Fruit fly (Drosophila melanogaster): ENCODE measurements around the gene santa-maria.
A peak's percentile ranks its signal among the peaks of the same experiment; 100 is the strongest.

The santa-maria gene

DNA sequence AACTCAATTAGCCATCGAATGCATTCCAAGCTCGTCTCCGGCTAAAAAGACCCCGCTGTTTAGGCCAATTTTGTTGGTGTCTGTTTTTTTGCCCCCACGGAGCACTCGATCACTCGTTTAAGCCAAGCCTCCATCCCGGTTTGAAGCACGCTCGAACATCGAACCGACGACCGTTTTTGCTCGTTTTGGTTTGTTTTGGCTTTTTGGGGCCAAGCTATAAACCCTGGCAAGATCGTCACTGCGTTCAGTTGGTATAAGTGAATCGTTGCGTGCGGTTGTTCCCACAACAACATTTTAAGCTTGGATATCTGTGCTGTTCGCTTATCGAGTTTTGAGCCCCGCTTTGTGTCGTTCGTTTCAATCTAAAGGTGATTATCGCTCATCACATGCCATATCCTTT, 15.3 kb upstream of the santa-maria start, which contains the start of gene CG6055:
TSS of gene CG6055 (plus strand) at position 240 of the 400 bp plus-strand sequence.
- TF ChIP-seq Dll (optimal IDR thresholded peaks at IDR 0.05), result no peak
- no peak for TF ChIP-seq usp (GFP tag; optimal IDR thresholded peaks at IDR 0.05)
- peak in 1 of 2 experiments; percentile 6 for TF ChIP-seq EcR (GFP tag; optimal IDR thresholded peaks at IDR 0.05)
- no peak for TF ChIP-seq CG8478 (optimal IDR thresholded peaks at IDR 0.05)
- TF ChIP-seq psq (optimal IDR thresholded peaks at IDR 0.05), result no peak

DNA sequence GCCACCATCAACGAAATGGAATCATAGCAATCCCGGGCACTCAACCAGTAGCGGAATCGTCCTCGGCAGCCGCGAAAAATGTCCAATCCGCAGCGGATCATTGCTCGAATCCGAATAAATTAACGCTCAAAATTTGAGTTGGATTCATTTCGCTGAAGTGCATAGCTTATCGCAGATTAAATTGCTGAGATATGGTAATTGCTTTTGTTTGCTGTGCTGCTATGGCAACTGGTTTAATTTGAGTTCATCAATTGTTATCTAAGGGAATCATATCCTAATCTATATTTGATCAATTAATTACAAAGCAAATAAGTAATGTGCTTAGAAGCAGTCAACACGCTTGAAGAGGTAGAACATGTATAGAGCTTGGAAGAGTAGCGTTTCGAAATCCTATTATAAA, 11.1 kb upstream of the santa-maria start, which contains the start of gene Gr28b:
TSS of gene Gr28b (minus strand) at position 101 of the 400 bp plus-strand sequence.
- TF ChIP-seq usp (GFP tag; optimal IDR thresholded peaks at IDR 0.05) (no peak), EcR (GFP tag; optimal IDR thresholded peaks at IDR 0.05) (no peak), pan (optimal IDR thresholded peaks at IDR 0.05) (no peak), Dll (optimal IDR thresholded peaks at IDR 0.05) (no peak), psq (optimal IDR thresholded peaks at IDR 0.05) (no peak), CG8478 (optimal IDR thresholded peaks at IDR 0.05) (no peak)

DNA sequence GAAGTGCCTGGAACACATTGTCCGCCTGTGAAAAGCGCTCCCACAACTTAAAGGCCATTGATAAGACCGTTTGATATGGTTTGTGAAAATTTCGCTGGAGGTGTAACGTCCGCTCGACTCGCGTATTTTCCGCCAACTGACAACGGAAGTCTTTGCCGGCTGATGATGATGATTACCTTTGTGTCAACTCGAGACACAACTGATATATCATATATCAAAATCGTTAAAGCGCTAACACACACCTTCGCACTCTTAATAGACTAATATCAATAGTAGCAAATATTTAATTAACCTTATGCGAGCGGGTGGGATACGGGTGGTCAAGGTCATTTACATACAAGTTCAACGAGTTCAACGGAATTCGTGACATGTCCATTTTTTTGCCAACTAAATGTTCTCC, 3.1 kb upstream of the santa-maria start, which contains the start of gene Gr28a:
TSS of gene Gr28a (minus strand) at position 101 of the 400 bp plus-strand sequence.
- TF ChIP-seq pan (optimal IDR thresholded peaks at IDR 0.05), result no peak
- no peak for TF ChIP-seq EcR (GFP tag; optimal IDR thresholded peaks at IDR 0.05)
- no peak for TF ChIP-seq psq (optimal IDR thresholded peaks at IDR 0.05)
- no peak for TF ChIP-seq CG8478 (optimal IDR thresholded peaks at IDR 0.05)
- TF ChIP-seq Dll (optimal IDR thresholded peaks at IDR 0.05), result no peak
- TF ChIP-seq usp (GFP tag; optimal IDR thresholded peaks at IDR 0.05), result no peak

DNA sequence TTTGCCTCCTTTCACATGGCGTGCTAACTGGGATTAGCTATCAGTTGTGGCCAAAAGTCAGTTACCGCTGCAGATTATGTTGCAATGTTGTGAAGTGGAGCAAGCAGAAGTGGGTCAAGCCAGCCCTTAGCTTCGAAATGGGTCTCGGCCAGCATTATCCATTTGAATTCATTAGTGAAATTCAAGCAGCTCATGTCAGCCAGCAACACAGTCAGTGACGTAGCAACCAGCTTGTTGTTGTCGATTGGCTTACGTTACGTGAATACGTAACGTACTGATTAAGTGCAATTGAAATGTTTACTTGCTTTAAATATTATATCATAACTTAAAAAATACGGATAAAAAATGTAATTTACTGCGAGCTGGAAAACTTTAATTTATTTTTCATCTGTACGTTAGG, 1.0 kb upstream of the santa-maria start:
- TF ChIP-seq CG8478 (optimal IDR thresholded peaks at IDR 0.05) (no peak), psq (optimal IDR thresholded peaks at IDR 0.05) (no peak), pan (optimal IDR thresholded peaks at IDR 0.05) (no peak), EcR (GFP tag; optimal IDR thresholded peaks at IDR 0.05) (no peak), Dll (optimal IDR thresholded peaks at IDR 0.05) (no peak), usp (GFP tag; optimal IDR thresholded peaks at IDR 0.05) (no peak)

DNA sequence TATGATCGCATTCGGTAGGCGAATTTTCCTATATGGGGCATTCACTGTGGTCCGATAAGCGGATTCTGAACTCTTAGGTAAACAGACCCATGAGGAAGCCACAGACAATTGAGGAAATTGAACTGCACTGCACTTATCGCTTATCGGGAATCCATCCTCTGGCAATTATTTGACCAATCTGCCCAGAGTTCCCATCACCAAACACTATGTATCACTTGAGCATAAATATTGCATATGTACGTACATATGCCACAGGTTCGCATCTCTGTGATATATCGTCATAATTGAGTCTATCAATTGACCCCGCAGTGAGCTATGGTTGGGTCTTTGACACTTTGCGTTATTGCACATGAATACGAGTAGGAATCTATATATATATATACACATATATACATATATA, 2.7 kb downstream of the santa-maria start:
- TF ChIP-seq psq (optimal IDR thresholded peaks at IDR 0.05), result no peak
- TF ChIP-seq Dll (optimal IDR thresholded peaks at IDR 0.05), result no peak
- no peak for TF ChIP-seq CG8478 (optimal IDR thresholded peaks at IDR 0.05)
- no peak for TF ChIP-seq pan (optimal IDR thresholded peaks at IDR 0.05)
- no peak for TF ChIP-seq usp (GFP tag; optimal IDR thresholded peaks at IDR 0.05)
- TF ChIP-seq EcR (GFP tag; optimal IDR thresholded peaks at IDR 0.05), result no peak

DNA sequence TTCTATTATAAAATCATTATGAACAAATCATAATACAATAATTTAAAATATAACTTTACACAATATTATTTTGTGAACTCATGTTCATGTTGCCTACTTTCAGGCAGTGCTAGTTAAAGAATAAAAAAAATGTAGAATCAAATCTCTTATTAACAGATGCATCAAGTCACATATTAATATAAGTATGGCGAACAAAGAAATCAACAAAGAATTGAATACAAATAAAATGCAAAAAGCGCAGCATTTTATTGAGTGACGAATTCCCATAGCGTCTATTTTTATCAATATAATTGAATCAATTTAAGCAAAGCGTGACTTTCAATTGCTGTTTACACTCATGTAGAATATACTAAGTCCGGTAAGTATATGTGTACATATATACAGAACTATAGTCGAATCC, 3.2 kb downstream of the santa-maria start:
- TF ChIP-seq CG8478 (optimal IDR thresholded peaks at IDR 0.05) (no peak), psq (optimal IDR thresholded peaks at IDR 0.05) (no peak), Dll (optimal IDR thresholded peaks at IDR 0.05) (no peak), usp (GFP tag; optimal IDR thresholded peaks at IDR 0.05) (no peak), pan (optimal IDR thresholded peaks at IDR 0.05) (no peak), EcR (GFP tag; optimal IDR thresholded peaks at IDR 0.05) (no peak)

DNA sequence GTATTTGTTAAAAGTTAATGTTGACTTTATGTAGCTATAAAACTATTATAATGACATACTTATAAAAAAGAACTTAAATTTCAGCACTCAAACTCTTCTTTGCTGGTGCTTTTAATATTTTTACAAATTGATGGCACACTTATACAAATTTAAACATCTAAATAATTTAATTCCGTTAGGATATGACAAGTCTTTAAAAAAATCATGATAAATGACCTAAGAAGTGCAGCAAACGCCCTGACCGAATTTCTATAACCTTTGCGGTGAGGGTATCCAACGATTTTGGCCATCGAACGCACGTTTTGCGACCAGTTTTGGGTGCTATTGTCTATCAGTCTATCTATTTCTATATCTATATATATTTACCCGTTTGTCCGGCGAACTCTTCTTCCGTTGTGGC, 8.1 kb downstream of the santa-maria start:
- no peak for TF ChIP-seq CG8478 (optimal IDR thresholded peaks at IDR 0.05)
- no peak for TF ChIP-seq psq (optimal IDR thresholded peaks at IDR 0.05)
- TF ChIP-seq pan (optimal IDR thresholded peaks at IDR 0.05), result no peak
- no peak for TF ChIP-seq usp (GFP tag; optimal IDR thresholded peaks at IDR 0.05)
- TF ChIP-seq EcR (GFP tag; optimal IDR thresholded peaks at IDR 0.05), result no peak
- TF ChIP-seq Dll (optimal IDR thresholded peaks at IDR 0.05), result no peak

DNA sequence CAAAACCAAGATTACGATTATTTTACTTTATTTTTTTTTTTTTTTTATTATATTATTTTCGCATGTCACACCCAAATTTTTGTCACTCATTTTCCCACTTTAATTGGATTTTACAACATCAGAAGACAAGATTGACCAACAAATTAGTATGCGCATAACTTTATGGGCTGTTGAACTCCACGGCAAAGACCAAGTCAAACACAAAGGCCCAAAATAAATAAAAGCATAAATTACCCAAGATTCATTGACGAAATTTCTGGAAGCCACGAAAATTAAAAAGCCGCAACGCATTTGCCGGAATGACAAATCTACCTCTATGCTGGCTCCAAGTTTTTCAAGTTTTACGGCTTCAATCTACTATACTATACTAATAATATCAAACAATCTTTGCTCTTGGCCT, 8.9 kb downstream of the santa-maria start:
- no peak for TF ChIP-seq pan (optimal IDR thresholded peaks at IDR 0.05)
- TF ChIP-seq CG8478 (optimal IDR thresholded peaks at IDR 0.05), result no peak
- no peak for TF ChIP-seq psq (optimal IDR thresholded peaks at IDR 0.05)
- no peak for TF ChIP-seq Dll (optimal IDR thresholded peaks at IDR 0.05)
- TF ChIP-seq usp (GFP tag; optimal IDR thresholded peaks at IDR 0.05), result no peak
- no peak for TF ChIP-seq EcR (GFP tag; optimal IDR thresholded peaks at IDR 0.05)

DNA sequence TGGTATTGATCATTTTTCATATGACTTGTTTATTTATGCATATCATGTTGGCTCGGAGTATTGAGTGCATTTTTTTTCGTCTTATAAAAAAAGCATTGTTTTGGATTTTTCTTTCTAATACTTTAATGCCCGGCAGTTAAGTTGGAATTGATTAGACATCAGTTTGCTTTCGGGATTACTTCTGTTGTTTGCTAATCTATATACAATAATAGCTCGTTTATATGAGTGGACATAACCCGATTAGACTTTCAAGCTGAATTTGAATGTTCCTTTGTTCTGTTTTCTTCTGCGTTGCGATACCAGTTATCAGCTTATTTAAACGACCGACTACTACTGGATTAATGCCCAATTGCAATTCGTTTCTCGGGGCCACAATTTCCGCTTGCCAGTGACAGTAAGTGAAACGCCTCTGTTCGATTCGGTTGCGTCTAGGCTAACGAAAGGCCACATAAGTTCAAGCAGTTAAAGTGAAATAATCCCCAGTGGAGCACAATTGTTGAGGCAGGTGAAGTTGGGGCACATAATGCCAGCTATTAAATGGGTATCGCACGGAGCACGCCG, 10.5 kb downstream of the santa-maria start:
- no peak for TF ChIP-seq EcR (GFP tag; optimal IDR thresholded peaks at IDR 0.05)
- TF ChIP-seq usp (GFP tag; optimal IDR thresholded peaks at IDR 0.05), result no peak
- TF ChIP-seq psq (optimal IDR thresholded peaks at IDR 0.05), result no peak
- no peak for TF ChIP-seq pan (optimal IDR thresholded peaks at IDR 0.05)
- no peak for TF ChIP-seq Dll (optimal IDR thresholded peaks at IDR 0.05)
- no peak for TF ChIP-seq CG8478 (optimal IDR thresholded peaks at IDR 0.05)

DNA sequence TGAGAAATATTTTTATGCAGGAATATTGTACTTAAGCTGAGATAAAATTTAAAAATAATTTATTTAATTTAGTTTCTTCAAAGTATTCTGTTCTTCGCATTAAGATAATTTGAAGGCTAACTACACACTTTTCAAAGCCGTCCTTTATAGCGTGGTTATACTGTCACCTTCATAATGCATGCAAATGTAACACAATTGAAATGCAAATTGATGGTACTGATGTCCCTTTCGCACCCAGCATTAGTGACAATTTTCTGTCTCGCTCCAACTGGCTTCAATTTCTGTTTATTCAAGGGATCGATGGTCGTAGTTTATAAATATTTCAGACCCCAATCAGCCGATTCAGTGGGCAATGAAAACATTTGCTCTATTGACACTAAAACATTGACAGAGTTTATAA, 12.5 kb downstream of the santa-maria start:
- no peak for TF ChIP-seq psq (optimal IDR thresholded peaks at IDR 0.05)
- no peak for TF ChIP-seq usp (GFP tag; optimal IDR thresholded peaks at IDR 0.05)

DNA sequence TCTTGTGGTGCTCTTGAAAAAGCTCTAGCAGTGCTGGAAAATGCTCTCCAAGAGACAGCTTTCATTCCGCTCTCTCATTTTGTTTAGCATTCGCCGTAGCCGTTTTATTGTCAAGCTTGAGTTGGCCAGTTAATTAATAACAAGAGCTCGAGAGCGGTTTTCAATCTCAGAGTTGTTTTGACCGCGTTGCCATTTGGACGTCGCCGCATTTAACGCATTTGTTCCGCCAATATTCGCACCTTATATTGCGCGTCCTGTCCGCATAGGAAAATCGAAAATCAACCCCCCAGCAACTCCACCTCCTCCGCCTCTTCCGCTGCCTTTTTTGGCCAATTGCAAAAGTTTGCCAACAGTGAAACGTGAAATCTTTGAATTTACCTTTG, 13.7 kb downstream of the santa-maria start, which contains the start of gene CG5973:
TSS of gene CG5973 (plus strand) at position 168 of the 383 bp plus-strand sequence.
- no peak for TF ChIP-seq usp (GFP tag; optimal IDR thresholded peaks at IDR 0.05)
- TF ChIP-seq psq (optimal IDR thresholded peaks at IDR 0.05), result no peak
- no peak for TF ChIP-seq CG8478 (optimal IDR thresholded peaks at IDR 0.05)
- no peak for TF ChIP-seq pan (optimal IDR thresholded peaks at IDR 0.05)
- TF ChIP-seq Dll (optimal IDR thresholded peaks at IDR 0.05), result no peak
- TF ChIP-seq EcR (GFP tag; optimal IDR thresholded peaks at IDR 0.05), result no peak

DNA sequence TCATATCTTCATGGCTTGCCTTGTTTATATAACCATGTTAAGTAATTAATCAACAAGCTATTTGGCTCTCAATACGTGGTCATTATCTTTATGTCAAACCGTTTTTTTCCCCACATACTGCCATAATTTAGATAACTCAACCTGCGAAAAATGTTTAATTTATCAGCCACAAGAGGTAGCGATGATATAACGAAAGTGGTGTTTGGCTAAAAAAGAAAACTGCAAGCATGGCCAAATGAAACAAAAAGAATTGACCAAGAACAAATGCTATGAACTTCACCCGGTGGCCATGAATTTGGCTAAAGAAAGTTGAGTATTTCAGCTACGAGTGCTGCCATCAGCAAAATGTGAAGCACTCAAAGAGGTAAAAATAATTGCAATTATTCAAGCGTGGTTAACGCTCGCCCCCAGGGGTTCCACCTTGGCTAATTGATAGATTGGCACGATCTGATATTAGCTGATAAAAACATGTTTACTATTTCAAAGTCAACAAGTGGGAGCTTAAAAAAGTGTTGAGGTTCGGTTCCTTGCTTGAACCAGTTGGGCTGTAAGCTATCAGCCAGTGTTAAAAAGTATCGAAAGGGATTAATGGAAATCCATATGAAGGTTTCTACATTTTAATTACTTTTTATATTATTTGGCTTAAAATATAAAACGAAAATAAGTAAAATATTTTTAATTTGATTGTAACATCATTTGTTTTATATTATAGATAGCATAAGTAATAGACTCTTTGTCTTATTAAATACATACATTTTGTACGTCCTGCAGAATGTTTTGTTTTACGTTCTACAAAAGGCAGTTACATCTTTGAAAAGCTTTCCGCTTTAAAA, 14.3 kb downstream of the santa-maria start:
- TF ChIP-seq pan (optimal IDR thresholded peaks at IDR 0.05) (no peak), usp (GFP tag; optimal IDR thresholded peaks at IDR 0.05) (no peak), CG8478 (optimal IDR thresholded peaks at IDR 0.05) (no peak), psq (optimal IDR thresholded peaks at IDR 0.05) (no peak), EcR (GFP tag; optimal IDR thresholded peaks at IDR 0.05) (no peak), Dll (optimal IDR thresholded peaks at IDR 0.05) (no peak)
